Fruit fly (Drosophila melanogaster) whole organism, embryonic: ENCODE data around the gene CG5849.
A peak's percentile ranks its signal among the peaks of the same experiment; 100 is the strongest.

Experiments
- Awh ChIP-seq: fragments of 200-800 bp; sonication (Bioruptor generic); IDR thresholded peaks from 2 replicates; pipeline ENCODE4, ENCODE4 v1.3.6; 2022; ENCODE audit warnings: missing biosample characterization, missing genetic modification characterization
- BtbVII ChIP-seq: fragments of 200-800 bp; sonication (Bioruptor generic); optimal IDR thresholded peaks from 3 replicates; lab custom pipeline; 2017; ENCODE audit warnings: missing biosample characterization, mild to moderate bottlenecking, missing genetic modification characterization
- CG10431 ChIP-seq: fragments of 200-800 bp; sonication (Bioruptor generic); optimal IDR thresholded peaks from 3 replicates; lab custom pipeline; 2018; ENCODE audit warnings: missing biosample characterization, mild to moderate bottlenecking, missing genetic modification characterization
- CG12104 ChIP-seq: fragments of 200-800 bp; sonication (Bioruptor generic); optimal IDR thresholded peaks from 3 replicates; lab custom pipeline; 2016; ENCODE audit warnings: missing biosample characterization, missing genetic modification characterization
- CG1233 ChIP-seq: fragments of 200-800 bp; sonication (Bioruptor generic); optimal IDR thresholded peaks from 4 replicates; lab custom pipeline; 2018; ENCODE audit warnings: missing biosample characterization, mild to moderate bottlenecking, missing genetic modification characterization
- CG14014 ChIP-seq: fragments of 200-800 bp; sonication (Bioruptor generic); IDR thresholded peaks from 2 replicates; pipeline ENCODE4 v1.3.6; 2022; ENCODE audit warnings: missing biosample characterization, missing genetic modification characterization
- CG14965 ChIP-seq: fragments of 200-800 bp; sonication (Bioruptor generic); optimal IDR thresholded peaks from 2 replicates; lab custom pipeline; 2016; ENCODE audit warnings: missing biosample characterization, missing genetic modification characterization, borderline replicate concordance
- CG17359 ChIP-seq: fragments of 200-800 bp; sonication (Bioruptor generic); optimal IDR thresholded peaks from 3 replicates; lab custom pipeline; 2018; ENCODE audit warnings: missing biosample characterization, mild to moderate bottlenecking, missing genetic modification characterization, moderate library complexity
- CG17568 ChIP-seq: fragments of 200-800 bp; sonication (Bioruptor generic); optimal IDR thresholded peaks from 2 replicates; lab custom pipeline; 2018; ENCODE audit warnings: missing biosample characterization, mild to moderate bottlenecking, missing genetic modification characterization, moderate library complexity
- CG2120 ChIP-seq: fragments of 200-800 bp; sonication (Bioruptor generic); optimal IDR thresholded peaks from 3 replicates; lab custom pipeline; 2016; ENCODE audit warnings: missing biosample characterization, missing genetic modification characterization
- CG2678 ChIP-seq: fragments of 200-800 bp; sonication (Bioruptor generic); optimal IDR thresholded peaks from 3 replicates; lab custom pipeline; 2019; ENCODE audit warnings: missing biosample characterization, mild to moderate bottlenecking, missing genetic modification characterization, moderate library complexity
- CG2875 ChIP-seq: fragments of 200-800 bp; sonication (Bioruptor generic); optimal IDR thresholded peaks from 2 replicates; lab custom pipeline; 2017; ENCODE audit warnings: missing biosample characterization, mild to moderate bottlenecking, missing genetic modification characterization, missing genetic modification reagents
- CG2889 ChIP-seq: fragments of 200-800 bp; sonication (Bioruptor generic); IDR thresholded peaks from 3 replicates; pipeline ENCODE4 v1.3.6; 2022; ENCODE audit warnings: missing biosample characterization, missing genetic modification characterization
- CG30403 ChIP-seq: fragments of 200-800 bp; sonication (Bioruptor generic); optimal IDR thresholded peaks from 3 replicates; lab custom pipeline; 2016; ENCODE audit warnings: missing biosample characterization, missing genetic modification characterization
- CG33557 ChIP-seq: fragments of 200-800 bp; sonication (Bioruptor generic); optimal IDR thresholded peaks from 2 replicates; lab custom pipeline; 2019; ENCODE audit warnings: missing biosample characterization, mild to moderate bottlenecking, missing genetic modification characterization, moderate library complexity
- CG3407 ChIP-seq: fragments of 200-800 bp; sonication (Bioruptor generic); optimal IDR thresholded peaks from 2 replicates; lab custom pipeline; 2018; ENCODE audit warnings: missing biosample characterization, mild to moderate bottlenecking, missing genetic modification characterization
- CG42726 ChIP-seq: fragments of 200-800 bp; sonication (Bioruptor generic); IDR thresholded peaks from 2 replicates; pipeline ENCODE4 v1.3.6; 2022; ENCODE audit warnings: missing biosample characterization, missing genetic modification characterization; ENCODE audit not compliant: partially characterized antibody
- CG4424 ChIP-seq: fragments of 200-800 bp; sonication (Bioruptor generic); optimal IDR thresholded peaks from 3 replicates; lab custom pipeline; 2016; ENCODE audit warnings: missing biosample characterization, missing genetic modification characterization
- CG4730 ChIP-seq: fragments of 200-800 bp; sonication (Bioruptor generic); IDR thresholded peaks from 2 replicates; pipeline ENCODE4 v1.3.6; 2022; ENCODE audit warnings: missing biosample characterization, missing genetic modification characterization
- CG7271 ChIP-seq: fragments of 200-800 bp; sonication (Bioruptor generic); optimal IDR thresholded peaks from 2 replicates; lab custom pipeline; 2018; ENCODE audit warnings: missing biosample characterization, mild to moderate bottlenecking, missing genetic modification characterization, moderate library complexity
- CG7357 ChIP-seq: fragments of 200-800 bp; sonication (Bioruptor generic); IDR thresholded peaks from 3 replicates; pipeline ENCODE4 v1.3.6; 2022; ENCODE audit warnings: missing biosample characterization, missing genetic modification characterization
- CG8388 ChIP-seq: fragments of 200-800 bp; sonication (Bioruptor generic); optimal IDR thresholded peaks from 2 replicates; lab custom pipeline; 2019; ENCODE audit warnings: missing biosample characterization, mild to moderate bottlenecking, missing genetic modification characterization, moderate library complexity
- CG9437 ChIP-seq: fragments of 200-800 bp; sonication (Bioruptor generic); optimal IDR thresholded peaks from 2 replicates; lab custom pipeline; 2018; ENCODE audit warnings: missing biosample characterization, mild to moderate bottlenecking, missing genetic modification characterization
- D ChIP-seq, 2 experiments: fragments of 200-800 bp in 1 of 2; fragments of >200 bp in 1 of 2; sonication (Bioruptor generic) in 1 of 2; optimal IDR thresholded peaks; 2 replicates in 1 of 2; 3 replicates in 1 of 2; lab custom pipeline; 2017; ENCODE audit warnings: mild to moderate bottlenecking in 1 of 2, missing biosample characterization in 1 of 2, missing genetic modification characterization in 1 of 2, missing genetic modification reagents in 1 of 2
- Dip3 ChIP-seq: fragments of 200-800 bp; sonication (Bioruptor generic); optimal IDR thresholded peaks from 3 replicates; lab custom pipeline; 2016; ENCODE audit warnings: missing biosample characterization, missing genetic modification characterization
- H2.0 ChIP-seq: fragments of 200-800 bp; sonication (Bioruptor generic); IDR thresholded peaks from 2 replicates; pipeline ENCODE4 v1.3.6; 2022; ENCODE audit warnings: missing biosample characterization, missing genetic modification characterization
- MBD-R2 ChIP-seq: fragments of 200-800 bp; sonication (Bioruptor generic); IDR thresholded peaks from 2 replicates; pipeline ENCODE4 v1.3.6; 2022; ENCODE audit warnings: missing biosample characterization, missing genetic modification characterization
- MESR4 ChIP-seq: fragments of 200-800 bp; sonication (Bioruptor generic); optimal IDR thresholded peaks from 2 replicates; lab custom pipeline; 2018; ENCODE audit warnings: missing biosample characterization, mild to moderate bottlenecking, missing genetic modification characterization, moderate library complexity
- NC2β ChIP-seq: fragments of 200-800 bp; sonication (Bioruptor generic); optimal IDR thresholded peaks from 2 replicates; lab custom pipeline; 2016; ENCODE audit warnings: missing biosample characterization, missing genetic modification characterization
- Sox100B ChIP-seq: fragments of 200-800 bp; sonication (Bioruptor generic); optimal IDR thresholded peaks from 3 replicates; lab custom pipeline; 2018; ENCODE audit warnings: missing biosample characterization, mild to moderate bottlenecking, missing genetic modification characterization
- Vsx1 ChIP-seq: fragments of 200-800 bp; sonication (Bioruptor generic); optimal IDR thresholded peaks from 2 replicates; lab custom pipeline; 2017; ENCODE audit warnings: missing biosample characterization, mild to moderate bottlenecking, missing genetic modification characterization, missing genetic modification reagents
- ara ChIP-seq: fragments of 200-800 bp; sonication (Bioruptor generic); IDR thresholded peaks from 2 replicates; pipeline ENCODE4 v1.3.6; 2022; ENCODE audit warnings: missing biosample characterization, missing genetic modification characterization
- bab2 ChIP-seq: fragments of 200-800 bp; sonication (Bioruptor generic); optimal IDR thresholded peaks from 2 replicates; lab custom pipeline; 2016; ENCODE audit warnings: missing biosample characterization, missing genetic modification characterization
- dan ChIP-seq: fragments of 200-800 bp; sonication (Bioruptor generic); IDR thresholded peaks from 2 replicates; pipeline ENCODE4 v1.3.6; 2022; ENCODE audit warnings: missing biosample characterization, missing genetic modification characterization
- dysf ChIP-seq: fragments of 200-800 bp; sonication (Bioruptor generic); IDR thresholded peaks from 3 replicates; pipeline ENCODE4 v1.3.6; 2022; ENCODE audit warnings: missing biosample characterization, missing genetic modification characterization
- fd96Cb ChIP-seq: fragments of 200-800 bp; sonication (Bioruptor generic); optimal IDR thresholded peaks from 2 replicates; lab custom pipeline; 2018; ENCODE audit warnings: missing biosample characterization, mild to moderate bottlenecking, missing genetic modification characterization, moderate library complexity
- jumu ChIP-seq: fragments of 200-800 bp; sonication (Bioruptor generic); optimal IDR thresholded peaks from 3 replicates; lab custom pipeline; 2016; ENCODE audit warnings: missing biosample characterization, missing genetic modification characterization
- kni ChIP-seq: fragments of 200-800 bp; sonication (Bioruptor generic); optimal IDR thresholded peaks from 3 replicates; lab custom pipeline; 2017; ENCODE audit warnings: mild to moderate bottlenecking, missing biosample characterization, missing genetic modification reagents, missing genetic modification characterization
- luna ChIP-seq: fragments of 200-800 bp; sonication (Bioruptor generic); optimal IDR thresholded peaks from 2 replicates; lab custom pipeline; 2016; ENCODE audit warnings: missing biosample characterization, missing genetic modification characterization
- nau ChIP-seq: fragments of 200-800 bp; sonication (Bioruptor generic); optimal IDR thresholded peaks from 3 replicates; lab custom pipeline; 2017; ENCODE audit warnings: missing biosample characterization, mild to moderate bottlenecking, missing genetic modification characterization, missing genetic modification reagents
- sens ChIP-seq: fragments of 200-800 bp; sonication (Bioruptor generic); peaks from one replicate; lab custom pipeline; 2016; ENCODE audit warnings: missing biosample characterization, missing genetic modification characterization
- stwl ChIP-seq: fragments of 200-800 bp; sonication (Bioruptor generic); optimal IDR thresholded peaks from 3 replicates; lab custom pipeline; 2018; ENCODE audit warnings: missing biosample characterization, mild to moderate bottlenecking, missing genetic modification characterization, moderate library complexity
- sug ChIP-seq: fragments of 200-800 bp; optimal IDR thresholded peaks from 2 replicates; lab custom pipeline; 2019; ENCODE audit warnings: missing biosample characterization, mild to moderate bottlenecking, missing genetic modification characterization, moderate library complexity
- tio ChIP-seq: fragments of 200-800 bp; sonication (Bioruptor generic); optimal IDR thresholded peaks from 2 replicates; lab custom pipeline; 2017; ENCODE audit warnings: missing biosample characterization, missing genetic modification characterization, inconsistent platforms
- vnd ChIP-seq: fragments of 200-800 bp; sonication (Bioruptor generic); IDR thresholded peaks from 3 replicates; pipeline ENCODE4 v1.3.6; 2022; ENCODE audit warnings: missing biosample characterization, missing genetic modification characterization; ENCODE audit not compliant: partially characterized antibody
- vvl ChIP-seq: fragments of 200-800 bp; sonication (Bioruptor generic); IDR thresholded peaks from 2 replicates; pipeline ENCODE4 v1.3.6; 2022; ENCODE audit warnings: missing biosample characterization, missing genetic modification characterization

Gene CG5849

dm6 chr3R:21777660-21778059, 37.8 kb downstream of the CG5849 start, which contains the start of gene Polr1H (continued):
- TF ChIP-seq fd96Cb (no peak), luna (GFP tag; lab: Kevin White, UChicago) (no peak), MESR4 (peak; percentile 61), CG8388 (GFP tag; lab: Kevin White, UChicago) (no peak), CG33557 (GFP tag; lab: Kevin White, UChicago) (no peak), Dip3 (no peak), Sox100B (GFP tag; lab: Kevin White, UChicago) (no peak), CG4730 (GFP tag; lab: Robert Waterston, UW) (no peak), Vsx1 (GFP tag; lab: Kevin White, UChicago) (no peak), stwl (tag; lab: Kevin White, UChicago) (peak; percentile 66)

dm6 chr3R:21780086-21780485, 40.2 kb downstream of the CG5849 start:
- peak; percentile 29; the same call in 1 of the 2 replicates for TF ChIP-seq vvl (GFP tag; lab: Robert Waterston, UW)
- no peak for TF ChIP-seq CG7357
- peak; percentile 71 for TF ChIP-seq sens (GFP tag; lab: Kevin White, UChicago)
- no peak for TF ChIP-seq CG7271 (tag; lab: Kevin White, UChicago)
- peak; percentile 46; the same call in 1 of the 2 replicates for TF ChIP-seq Awh (GFP tag; lab: Robert Waterston, UW)
- no peak for TF ChIP-seq CG17568 (GFP tag; lab: Kevin White, UChicago)
- TF ChIP-seq dysf (GFP tag; lab: Robert Waterston, UW), result no peak
- TF ChIP-seq CG10431, result no peak
- TF ChIP-seq, all 482 proteins: peak for 3

- TF ChIP-seq jumu (peak; percentile 11), dan (GFP tag; lab: Robert Waterston, UW) (no peak), CG4424 (GFP tag; lab: Kevin White, UChicago) (peak; percentile 65), CG12104 (GFP tag; lab: Kevin White, UChicago) (peak; percentile 31), tio (peak; percentile 63), kni (GFP tag; lab: Kevin White, UChicago) (no peak), CG1233 (peak; percentile 35), CG2120 (GFP tag; lab: Kevin White, UChicago) (peak; percentile 72), MBD-R2 (GFP tag; lab: Robert Waterston, UW) (peak; percentile 24; the same call in 1 of the 2 replicates), nau (peak; percentile 62), CG14014 (peak; percentile 79), CG9437 (GFP tag; lab: Kevin White, UChicago) (peak; percentile 20), CG3407 (peak; percentile 41), CG2875 (GFP tag; lab: Kevin White, UChicago) (peak; percentile 25), D (optimal IDR thresholded peaks at IDR 0.05; lab: Kevin White, UChicago) (no peak), D (GFP tag; optimal IDR thresholded peaks at IDR 0.05; lab: Kevin White, UChicago) (peak; percentile 58), CG30403 (GFP tag; lab: Kevin White, UChicago) (peak; percentile 76), CG17359 (peak; percentile 62), stwl (tag; lab: Kevin White, UChicago) (no peak), bab2 (GFP tag; lab: Kevin White, UChicago) (peak; percentile 61), ara (0 out of 2 replicates have a peak, but pooled peaks have one; percentile 22), CG33557 (GFP tag; lab: Kevin White, UChicago) (peak; percentile 16), NC2β (GFP tag; lab: Kevin White, UChicago) (peak; percentile 31), CG42726 (no peak), sug (peak; percentile 17), CG2678 (tag; lab: Kevin White, UChicago) (peak; percentile 80), H2.0 (GFP tag; lab: Robert Waterston, UW) (peak; percentile 54; the same call in 1 of the 2 replicates), CG2889 (GFP tag; lab: Robert Waterston, UW) (0 out of 3 replicates have a peak, but pooled peaks have one; percentile 53), vnd (GFP tag; lab: Robert Waterston, UW) (no peak), CG14965 (no peak), BtbVII (peak; percentile 69)
These were observed 41.5 kb downstream of the CG5849 start for dm6 chr3R:21781448-21781847.
